Worm (Caenorhabditis elegans) whole organism, L4 larva: ENCODE measurements around the gene melo-1.

Source experiments
- Y75B8A.6 ChIP-seq: fragments of 200-800 bp; sonication (Bioruptor generic); IDR thresholded peaks from 2 replicates; pipeline ENCODE4 v1.3.6; 2022; ENCODE audit warnings: missing genetic modification reagents, missing genetic modification characterization, missing compliant biosample characterization
- nhr-25 ChIP-seq: sonication (generic microtip); optimal IDR thresholded peaks from 2 replicates; lab custom pipeline; 2017; ENCODE audit warnings: missing genetic modification characterization, mild to moderate bottlenecking, missing compliant biosample characterization, antibody characterized with exemption, moderate library complexity, borderline replicate concordance; ENCODE audit not compliant: insufficient read depth
- nhr-28 ChIP-seq: fragments of 150-350 bp; optimal IDR thresholded peaks from 2 replicates; lab custom pipeline; 2014; ENCODE audit warnings: missing biosample characterization, missing genetic modification characterization

DNA sequence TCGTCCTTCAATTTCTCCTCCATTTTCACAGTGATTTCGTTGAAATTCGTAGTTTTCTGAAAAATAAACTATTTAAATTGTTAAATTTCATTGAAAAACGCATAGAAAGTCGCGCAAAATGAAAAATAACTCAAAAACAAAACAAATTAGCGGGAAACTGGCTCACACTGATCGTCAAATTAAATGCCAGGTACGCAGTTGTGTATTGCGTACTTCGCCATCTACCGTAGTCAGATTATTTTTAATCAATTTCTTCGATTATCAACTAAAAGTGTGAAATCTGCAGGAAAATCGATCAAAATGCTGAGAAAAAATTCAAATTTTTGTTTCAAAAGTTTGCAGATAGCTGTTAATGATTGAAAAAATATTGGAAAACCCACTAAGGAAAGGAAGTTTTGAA lies 31.9 kb upstream of the melo-1 start, which contains the start of gene Y57G11C.499:
- no peak for TF ChIP-seq Y75B8A.6 (GFP tag; lab: Robert Waterston, UW)
- no peak for TF ChIP-seq nhr-28
- no peak for TF ChIP-seq nhr-25 (tag; lab: Kevin White, UChicago)
